Worm (Caenorhabditis elegans) whole organism, L4/young adult: Measurements from ENCODE around the gene str-158.

Experiments used
- W03F9.2 ChIP-seq: fragments of 150-350 bp; optimal IDR thresholded peaks from 2 replicates; lab custom pipeline; 2014; ENCODE audit warnings: missing biosample characterization, missing genetic modification characterization
- dao-5 ChIP-seq: sonication (generic microtip); optimal IDR thresholded peaks from 2 replicates; lab custom pipeline; 2016; ENCODE audit warnings: missing genotype, missing genetic modification characterization, moderate library complexity, missing compliant biosample characterization
- him-1 ChIP-seq: sonication (generic microtip); optimal IDR thresholded peaks from 2 replicates; lab custom pipeline; 2016; ENCODE audit warnings: missing genotype, missing genetic modification reagents, missing genetic modification characterization, missing compliant biosample characterization

DNA sequence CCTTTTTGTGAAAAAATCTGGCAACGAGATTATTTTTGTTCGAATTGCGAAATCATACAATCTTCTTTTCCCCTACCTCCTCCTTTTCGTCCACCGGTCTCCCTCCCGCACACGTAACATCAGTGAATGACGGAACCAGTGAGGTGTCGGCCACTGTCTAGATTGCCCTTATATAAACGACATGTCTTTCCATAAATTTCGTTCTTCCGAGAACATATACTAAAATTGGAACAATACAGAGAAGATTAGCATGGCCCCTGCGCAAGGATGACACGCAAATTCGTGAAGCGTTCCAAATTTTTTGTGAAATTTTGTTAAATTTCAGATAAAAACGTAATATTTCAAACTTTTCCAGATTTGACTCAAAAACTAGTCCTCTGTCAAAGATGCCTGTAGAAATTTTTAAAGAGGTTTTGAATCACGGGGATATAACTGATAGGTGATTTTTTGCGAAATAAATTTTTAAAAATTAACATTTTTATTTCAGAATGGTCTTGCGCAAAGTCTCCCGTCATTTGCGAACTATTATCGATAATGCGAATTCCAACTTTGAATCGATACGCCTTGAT, 13.0 kb downstream of the str-158 start:
- TF ChIP-seq W03F9.2 (tag; lab: Kevin White, UChicago) (no peak), him-1 (tag; lab: Kevin White, UChicago) (no peak), dao-5 (no peak)
